Fruit fly (Drosophila melanogaster) whole organism, adult: ENCODE data around the gene Brms1.

Experiments used
- CG33017 ChIP-seq: fragments of 200-800 bp; sonication (Bioruptor generic); optimal IDR thresholded peaks from 2 replicates; lab custom pipeline; 2018; ENCODE audit warnings: missing biosample characterization, mild to moderate bottlenecking, missing genetic modification characterization, moderate library complexity
- CG5204 ChIP-seq: fragments of 200-800 bp; sonication (Bioruptor generic); optimal IDR thresholded peaks from 2 replicates; lab custom pipeline; 2016; ENCODE audit warnings: missing biosample characterization, missing genetic modification characterization
- CG7045 ChIP-seq: fragments of 200-800 bp; sonication (Bioruptor generic); optimal IDR thresholded peaks from 2 replicates; lab custom pipeline; 2017; ENCODE audit warnings: missing biosample characterization, mild to moderate bottlenecking, missing genetic modification characterization
- bab1 ChIP-seq: fragments of 200-800 bp; sonication (Bioruptor generic); optimal IDR thresholded peaks from 3 replicates; lab custom pipeline; 2019; ENCODE audit warnings: missing biosample characterization, mild to moderate bottlenecking, missing genetic modification characterization, moderate library complexity
- cic ChIP-seq: fragments of 200-800 bp; sonication (Bioruptor generic); optimal IDR thresholded peaks from 2 replicates; lab custom pipeline; 2017; ENCODE audit warnings: missing biosample characterization, mild to moderate bottlenecking, missing genetic modification characterization, moderate library complexity
- kay ChIP-seq: fragments of 200-800 bp; sonication (Bioruptor generic); peaks from one replicate; lab custom pipeline; 2016; ENCODE audit warnings: missing biosample characterization, missing genetic modification characterization, borderline replicate concordance
- pad ChIP-seq: fragments of 200-800 bp; sonication (Bioruptor generic); optimal IDR thresholded peaks from 3 replicates; lab custom pipeline; 2017; ENCODE audit warnings: missing biosample characterization, missing genetic modification characterization, mild to moderate bottlenecking, moderate library complexity, missing genetic modification reagents
- tj ChIP-seq: fragments of 200-800 bp; sonication (Bioruptor generic); optimal IDR thresholded peaks from 3 replicates; lab custom pipeline; 2017; ENCODE audit warnings: missing biosample characterization, mild to moderate bottlenecking, missing genetic modification characterization, moderate library complexity

- TF ChIP-seq CG33017 (tag; lab: Kevin White, UChicago) (no peak), CG5204 (no peak), tj (peak; percentile 86), bab1 (GFP tag; lab: Kevin White, UChicago) (peak; percentile 58), kay (GFP tag; lab: Kevin White, UChicago) (no peak), pad (GFP tag; lab: Kevin White, UChicago) (peak; percentile 10), cic (GFP tag; lab: Kevin White, UChicago) (peak; percentile 41), CG7045 (GFP tag; lab: Kevin White, UChicago) (no peak)
Observed at dm6 chrX:12903099-12903616, 6.3 kb downstream of the Brms1 start, which contains the start of gene Flad1.
